Fruit fly (Drosophila melanogaster) whole organism, prepupa: ENCODE measurements around the gene gammaTub37C.

ENCODE experiments used
- CG15336 ChIP-seq: fragments of 200-800 bp; sonication (Bioruptor generic); IDR thresholded peaks from 2 replicates; pipeline ENCODE4 v1.3.6; 2022; ENCODE audit warnings: missing biosample characterization, missing genetic modification characterization
- CG32006 ChIP-seq: fragments of 200-800 bp; sonication (Bioruptor generic); optimal IDR thresholded peaks from 3 replicates; lab custom pipeline; 2017; ENCODE audit warnings: missing biosample characterization, mild to moderate bottlenecking, missing genetic modification characterization
- CG4318 ChIP-seq: fragments of 200-800 bp; sonication (Bioruptor generic); optimal IDR thresholded peaks from 3 replicates; lab custom pipeline; 2017; ENCODE audit warnings: missing biosample characterization, mild to moderate bottlenecking, missing genetic modification characterization
- CG6163 ChIP-seq: fragments of 200-800 bp; sonication (Bioruptor generic); IDR thresholded peaks from 3 replicates; pipeline ENCODE4 v1.3.6; 2022; ENCODE audit warnings: missing biosample characterization, missing genetic modification characterization
- CG6276 ChIP-seq: fragments of 200-800 bp; sonication (Bioruptor generic); optimal IDR thresholded peaks from 2 replicates; lab custom pipeline; 2017; ENCODE audit warnings: missing biosample characterization, mild to moderate bottlenecking, missing genetic modification characterization
- CG6792 ChIP-seq: fragments of 200-800 bp; sonication (Bioruptor generic); optimal IDR thresholded peaks from 3 replicates; lab custom pipeline; 2016; ENCODE audit warnings: missing biosample characterization, missing genetic modification characterization
- CG6808 ChIP-seq: fragments of 200-800 bp; sonication (Bioruptor generic); optimal IDR thresholded peaks from 3 replicates; lab custom pipeline; 2017; ENCODE audit warnings: missing biosample characterization, missing genetic modification characterization, mild to moderate bottlenecking, moderate library complexity, missing genetic modification reagents
- CG8119 ChIP-seq: fragments of 200-800 bp; sonication (Bioruptor generic); IDR thresholded peaks from 3 replicates; pipeline ENCODE4 v1.3.6; 2022; ENCODE audit warnings: missing biosample characterization, missing genetic modification characterization
- CG8632 ChIP-seq: fragments of 200-800 bp; sonication (Bioruptor generic); optimal IDR thresholded peaks from 3 replicates; lab custom pipeline; 2016; ENCODE audit warnings: missing biosample characterization, missing genetic modification characterization
- CG9139 ChIP-seq: fragments of 200-800 bp; sonication (Bioruptor generic); optimal IDR thresholded peaks from 3 replicates; lab custom pipeline; 2017; ENCODE audit warnings: missing biosample characterization, mild to moderate bottlenecking, missing genetic modification characterization
- Lpt ChIP-seq: fragments of 200-800 bp; sonication (Bioruptor generic); optimal IDR thresholded peaks from 3 replicates; lab custom pipeline; 2016; ENCODE audit warnings: missing biosample characterization, missing genetic modification characterization
- eg ChIP-seq: fragments of 200-800 bp; sonication (Bioruptor generic); IDR thresholded peaks from 3 replicates; pipeline ENCODE4 v1.3.6; 2022; ENCODE audit warnings: missing biosample characterization, missing genetic modification characterization

- no peak for TF ChIP-seq CG32006 (GFP tag; lab: Kevin White, UChicago)
- TF ChIP-seq CG15336 (GFP tag; lab: Robert Waterston, UW): no peak
- TF ChIP-seq Lpt (GFP tag; lab: Kevin White, UChicago): no peak
- no peak for TF ChIP-seq eg
- TF ChIP-seq CG6276 (GFP tag; lab: Kevin White, UChicago): no peak
- no peak for TF ChIP-seq CG8119 (GFP tag; lab: Robert Waterston, UW)
- no peak for TF ChIP-seq CG6808
- no peak for TF ChIP-seq CG6792 (GFP tag; lab: Kevin White, UChicago)
- TF ChIP-seq CG8632 (GFP tag; lab: Kevin White, UChicago): no peak
- TF ChIP-seq CG4318: no peak
- no peak for TF ChIP-seq CG6163
- no peak for TF ChIP-seq CG9139 (GFP tag; lab: Kevin White, UChicago)
Measured at dm6 chr2L:19181153-19181892, 4.2 kb downstream of the gammaTub37C start, which contains the start of gene CG17568.
